Worm (Caenorhabditis elegans): ENCODE data around the gene cdc-48.2.

Gene cdc-48.2

ce11 chrII:8143278-8143931 lies 5.1 kb downstream of the cdc-48.2 start, which contains the start of the genes ints-11 and rpl-10 (continued):
- peak; percentile 23 for TF ChIP-seq snpc-4 (tag; optimal IDR thresholded peaks at IDR 0.05)
- TF ChIP-seq ZK546.5 (tag; optimal IDR thresholded peaks at IDR 0.05): no peak
- TF ChIP-seq aly-2 (tag; optimal IDR thresholded peaks at IDR 0.05): no peak
- no peak for TF ChIP-seq unc-39 (tag; optimal IDR thresholded peaks at IDR 0.05)
- no peak for TF ChIP-seq sea-2 (GFP tag; optimal IDR thresholded peaks at IDR 0.05)
- TF ChIP-seq skn-1 (tag; optimal IDR thresholded peaks at IDR 0.05): no peak
- TF ChIP-seq ztf-11 (tag; optimal IDR thresholded peaks at IDR 0.05): no peak
- TF ChIP-seq pqm-1 (tag; optimal IDR thresholded peaks at IDR 0.05): no peak
- TF ChIP-seq lsy-12 (tag; optimal IDR thresholded peaks at IDR 0.05): no peak
- no peak for TF ChIP-seq fkh-10 (GFP tag; optimal IDR thresholded peaks at IDR 0.05)
- TF ChIP-seq hmg-11 (tag; optimal IDR thresholded peaks at IDR 0.05): peak; percentile 44
- peak; percentile 81 for TF ChIP-seq pha-4 (tag; optimal IDR thresholded peaks at IDR 0.05)
- TF ChIP-seq ztf-4 (tag; optimal IDR thresholded peaks at IDR 0.05): no peak
- TF ChIP-seq nhr-25 (tag; optimal IDR thresholded peaks at IDR 0.05): peak; percentile 45

- TF ChIP-seq egl-5 (tag; optimal IDR thresholded peaks at IDR 0.05) (no peak), nhr-77 (tag; optimal IDR thresholded peaks at IDR 0.05) (no peak), ZK546.5 (tag; optimal IDR thresholded peaks at IDR 0.05) (no peak), nhr-67 (tag; optimal IDR thresholded peaks at IDR 0.05) (no peak), sea-2 (GFP tag; optimal IDR thresholded peaks at IDR 0.05) (no peak), mml-1 (tag; optimal IDR thresholded peaks at IDR 0.05) (no peak), mdl-1 (tag; optimal IDR thresholded peaks at IDR 0.05) (no peak), aly-2 (tag; optimal IDR thresholded peaks at IDR 0.05) (no peak), nhr-11 (tag; optimal IDR thresholded peaks at IDR 0.05) (no peak), pha-4 (tag; optimal IDR thresholded peaks at IDR 0.05) (no peak), R02D3.7 (tag; optimal IDR thresholded peaks at IDR 0.05) (no peak), fkh-10 (GFP tag; optimal IDR thresholded peaks at IDR 0.05) (no peak), ceh-28 (tag; optimal IDR thresholded peaks at IDR 0.05) (no peak), nhr-43 (tag; optimal IDR thresholded peaks at IDR 0.05; ENCODE audit: poor library complexity, severe bottlenecking) (no peak), jun-1 (tag; optimal IDR thresholded peaks at IDR 0.05) (no peak), ztf-4 (tag; optimal IDR thresholded peaks at IDR 0.05) (no peak), snpc-4 (tag; optimal IDR thresholded peaks at IDR 0.05) (no peak)
These were observed 6.2 kb downstream of the cdc-48.2 start, which contains the start of gene F10B5.2 for ce11 chrII:8144543-8144942. Gene F10B5.2, plus strand, starts transcription at chrII:8144762.

- TF ChIP-seq fkh-2 (tag; optimal IDR thresholded peaks at IDR 0.05): no peak
These were observed 11.6 kb downstream of the cdc-48.2 start, which contains the start of gene F10B5.3 for ce11 chrII:8149930-8150329. Gene F10B5.3, minus strand, starts transcription at chrII:8150030.

- TF ChIP-seq R02D3.7 (tag; optimal IDR thresholded peaks at IDR 0.05) (no peak), nhr-28 (tag; optimal IDR thresholded peaks at IDR 0.05) (no peak), fkh-10 (GFP tag; optimal IDR thresholded peaks at IDR 0.05) (peak; percentile 37), elt-2 (tag; optimal IDR thresholded peaks at IDR 0.05) (no peak), pha-4 (tag; optimal IDR thresholded peaks at IDR 0.05) (peak; percentile 60), eor-1 (tag; optimal IDR thresholded peaks at IDR 0.05) (no peak), unc-62 (GFP tag; optimal IDR thresholded peaks at IDR 0.05) (no peak), snpc-4 (tag; optimal IDR thresholded peaks at IDR 0.05) (no peak), ceh-82 (tag; optimal IDR thresholded peaks at IDR 0.05) (no peak), ceh-28 (tag; optimal IDR thresholded peaks at IDR 0.05) (no peak)
These were observed 14.5 kb downstream of the cdc-48.2 start for ce11 chrII:8152711-8153325.

ce11 chrII:8156845-8157373 lies 18.6 kb downstream of the cdc-48.2 start, which contains the start of the genes tub-1 and tmem-138:
Gene tub-1, minus strand, starts transcription at chrII:8156945.
Gene tmem-138, plus strand, starts transcription at chrII:8157323.
- TF ChIP-seq nhr-12 (tag; optimal IDR thresholded peaks at IDR 0.05) (no peak), nhr-28 (tag; optimal IDR thresholded peaks at IDR 0.05) (no peak), mdl-1 (tag; optimal IDR thresholded peaks at IDR 0.05) (no peak), ama-1 (optimal IDR thresholded peaks at IDR 0.05) (no peak), nhr-11 (tag; optimal IDR thresholded peaks at IDR 0.05) (peak; percentile 44), nhr-23 (tag; optimal IDR thresholded peaks at IDR 0.05) (no peak), unc-39 (tag; optimal IDR thresholded peaks at IDR 0.05) (no peak)
